Fruit fly (Drosophila melanogaster): ENCODE results near the gene Cyp4c3.

The Cyp4c3 gene

DNA sequence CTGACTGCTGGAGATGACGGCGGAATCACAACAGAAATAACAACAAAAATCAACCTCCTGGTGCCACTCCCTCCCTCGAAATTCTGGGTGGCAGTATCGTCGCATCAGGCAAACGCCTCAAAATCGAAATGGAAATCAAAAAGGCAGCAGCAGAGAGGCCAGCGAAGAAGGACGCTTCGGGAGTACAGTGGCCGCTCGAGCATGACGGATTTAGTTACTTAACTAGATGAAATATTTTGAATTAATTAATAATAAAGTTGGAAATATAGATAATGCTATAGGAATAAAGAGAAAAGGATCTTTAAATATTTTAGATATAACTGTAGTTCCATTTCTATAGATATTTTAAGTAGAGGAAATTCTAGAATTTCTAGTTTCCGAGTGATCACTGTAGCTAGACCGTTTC is 28.5 kb upstream of the Cyp4c3 start (continued):
- peak; percentile 9 for TF ChIP-seq Oli (tag; optimal IDR thresholded peaks at IDR 0.05)
- peak; percentile 11 for TF ChIP-seq nerfin-1 (tag; optimal IDR thresholded peaks at IDR 0.05)
- TF ChIP-seq CG17328 (GFP tag; IDR thresholded peaks at IDR 0.05): peak; percentile 53; the same call in 1 of the 2 replicates
- peak; percentile 22 for TF ChIP-seq Hr3 (GFP tag; optimal IDR thresholded peaks at IDR 0.05)
- peak; percentile 98 for TF ChIP-seq grau (tag; optimal IDR thresholded peaks at IDR 0.05)
- TF ChIP-seq CG32772 (GFP tag; IDR thresholded peaks at IDR 0.05): no peak
- no peak for TF ChIP-seq unc-4 (GFP tag; IDR thresholded peaks at IDR 0.05; ENCODE audit: partially characterized antibody)
- no peak for TF ChIP-seq CG9932 (GFP tag; IDR thresholded peaks at IDR 0.05)
- TF ChIP-seq CG17385 (GFP tag; optimal IDR thresholded peaks at IDR 0.05): peak; percentile 8
- TF ChIP-seq prd (optimal IDR thresholded peaks at IDR 0.05): no peak
- peak; percentile 57; the same call in 2 of the 3 replicates for TF ChIP-seq prd (GFP tag; IDR thresholded peaks at IDR 0.05)
- no peak for TF ChIP-seq MESR4 (GFP tag; optimal IDR thresholded peaks at IDR 0.05)
- no peak for TF ChIP-seq YL-1 (GFP tag; optimal IDR thresholded peaks at IDR 0.05)
- peak; percentile 42; the same call in 1 of the 2 replicates for TF ChIP-seq CG31441 (GFP tag; IDR thresholded peaks at IDR 0.05)
- peak; percentile 45; the same call in 1 of the 3 replicates for TF ChIP-seq CG11695 (GFP tag; IDR thresholded peaks at IDR 0.05)
- TF ChIP-seq CG12744 (GFP tag; optimal IDR thresholded peaks at IDR 0.05): no peak
- peak; percentile 48 for TF ChIP-seq D19A (tag; optimal IDR thresholded peaks at IDR 0.05)
- no peak for TF ChIP-seq Six4 (GFP tag; optimal IDR thresholded peaks at IDR 0.05)
- no peak for TF ChIP-seq crc (GFP tag; optimal IDR thresholded peaks at IDR 0.05)
- no peak for TF ChIP-seq CG15479 (GFP tag; optimal IDR thresholded peaks at IDR 0.05)
- no peak for TF ChIP-seq Hey (tag; optimal IDR thresholded peaks at IDR 0.05)
- TF ChIP-seq sisA (GFP tag; IDR thresholded peaks at IDR 0.05): 0 out of 2 replicates have a peak, but pooled peaks have one; percentile 21
- no peak for TF ChIP-seq Trl (optimal IDR thresholded peaks at IDR 0.05)
- TF ChIP-seq Trl (GFP tag; optimal IDR thresholded peaks at IDR 0.05): no peak
- no peak for TF ChIP-seq nau (GFP tag; optimal IDR thresholded peaks at IDR 0.05)
- peak; percentile 45 for TF ChIP-seq HLH3B (GFP tag; IDR thresholded peaks at IDR 0.05)
- TF ChIP-seq CG18476 (GFP tag; optimal IDR thresholded peaks at IDR 0.05): no peak
- no peak for TF ChIP-seq mirr (GFP tag; optimal IDR thresholded peaks at IDR 0.05)
- peak; percentile 14 for TF ChIP-seq CG18619 (GFP tag; optimal IDR thresholded peaks at IDR 0.05)
- 0 out of 2 replicates have a peak, but pooled peaks have one; percentile 17 for TF ChIP-seq H2.0 (GFP tag; IDR thresholded peaks at IDR 0.05)
- peak in 1 of 2 experiments; percentile 77 for TF ChIP-seq tll (GFP tag; optimal IDR thresholded peaks at IDR 0.05)
- no peak for TF ChIP-seq Scr (GFP tag; IDR thresholded peaks at IDR 0.05; ENCODE audit: partially characterized antibody)
- TF ChIP-seq Deaf1 (tag; optimal IDR thresholded peaks at IDR 0.05): peak; percentile 21
- TF ChIP-seq CG33557 (GFP tag; optimal IDR thresholded peaks at IDR 0.05): peak; percentile 55
- no peak for TF ChIP-seq H15 (GFP tag; IDR thresholded peaks at IDR 0.05)
- no peak for TF ChIP-seq wdn (GFP tag; IDR thresholded peaks at IDR 0.05)
- no peak for TF ChIP-seq CG30020 (tag; optimal IDR thresholded peaks at IDR 0.05)
- TF ChIP-seq Dp (GFP tag; optimal IDR thresholded peaks at IDR 0.05): no peak
- TF ChIP-seq lab (GFP tag; optimal IDR thresholded peaks at IDR 0.05): peak; percentile 41
- TF ChIP-seq CG11723 (GFP tag; optimal IDR thresholded peaks at IDR 0.05): no peak
- peak; percentile 2 for TF ChIP-seq CG6254 (GFP tag; optimal IDR thresholded peaks at IDR 0.05)
- no peak for TF ChIP-seq Bdp1 (GFP tag; optimal IDR thresholded peaks at IDR 0.05)
- TF ChIP-seq vnd (GFP tag; IDR thresholded peaks at IDR 0.05; ENCODE audit: partially characterized antibody): no peak
- TF ChIP-seq Dfd (GFP tag; optimal IDR thresholded peaks at IDR 0.05): no peak
- TF ChIP-seq gsb-n (tag; optimal IDR thresholded peaks at IDR 0.05): peak; percentile 51
- TF ChIP-seq Atf6 (GFP tag; IDR thresholded peaks at IDR 0.05): no peak
- TF ChIP-seq az2 (GFP tag; optimal IDR thresholded peaks at IDR 0.05): peak; percentile 0
- TF ChIP-seq fd3F (GFP tag; optimal IDR thresholded peaks at IDR 0.05): no peak
- no peak for TF ChIP-seq dan (GFP tag; IDR thresholded peaks at IDR 0.05)
- no peak for TF ChIP-seq Hmr (GFP tag; optimal IDR thresholded peaks at IDR 0.05)
- TF ChIP-seq CG13287 (GFP tag; IDR thresholded peaks at IDR 0.05; ENCODE audit: partially characterized antibody): no peak
